Fruit fly (Drosophila melanogaster): ENCODE measurements around the gene CG46434.

Gene CG46434

dm6 chr3L:19552136-19552773 lies 8.2 kb upstream of the CG46434 start, which contains the start of the genes Ltn1 and CG9300:
Gene Ltn1, minus strand, starts transcription at chr3L:19552290.
Gene CG9300, plus strand, starts transcription at chr3L:19552420.
- TF ChIP-seq pan (optimal IDR thresholded peaks at IDR 0.05) (no peak), usp (GFP tag; optimal IDR thresholded peaks at IDR 0.05) (no peak), psq (optimal IDR thresholded peaks at IDR 0.05) (no peak), EcR (GFP tag; optimal IDR thresholded peaks at IDR 0.05) (no peak), CG8478 (optimal IDR thresholded peaks at IDR 0.05) (no peak), Dll (optimal IDR thresholded peaks at IDR 0.05) (no peak)

dm6 chr3L:19544810-19545209 lies 805 bp upstream of the CG46434 start, which contains the start of the genes CG46435 and Rcd7:
Gene CG46435, plus strand, starts transcription at chr3L:19545110.
Gene Rcd7, plus strand, starts transcription at chr3L:19545110.
- TF ChIP-seq Dll (optimal IDR thresholded peaks at IDR 0.05) (no peak), EcR (GFP tag; optimal IDR thresholded peaks at IDR 0.05) (no peak), pan (optimal IDR thresholded peaks at IDR 0.05) (no peak), psq (optimal IDR thresholded peaks at IDR 0.05) (no peak), CG8478 (optimal IDR thresholded peaks at IDR 0.05) (no peak), usp (GFP tag; optimal IDR thresholded peaks at IDR 0.05) (no peak)

dm6 chr3L:19532443-19532842 lies 11.6 kb downstream of the CG46434 start, which contains the start of gene Cpr76Bd:
Gene Cpr76Bd, plus strand, starts transcription at chr3L:19532743.
- TF ChIP-seq usp (GFP tag; optimal IDR thresholded peaks at IDR 0.05) (no peak), EcR (GFP tag; optimal IDR thresholded peaks at IDR 0.05) (no peak), CG8478 (optimal IDR thresholded peaks at IDR 0.05) (no peak), pan (optimal IDR thresholded peaks at IDR 0.05) (no peak), psq (optimal IDR thresholded peaks at IDR 0.05) (no peak), Dll (optimal IDR thresholded peaks at IDR 0.05) (no peak)

dm6 chr3L:19528547-19528946 lies 15.5 kb downstream of the CG46434 start:
- no peak for TF ChIP-seq psq (optimal IDR thresholded peaks at IDR 0.05)
- no peak for TF ChIP-seq EcR (GFP tag; optimal IDR thresholded peaks at IDR 0.05)
- no peak for TF ChIP-seq CG8478 (optimal IDR thresholded peaks at IDR 0.05)
- TF ChIP-seq usp (GFP tag; optimal IDR thresholded peaks at IDR 0.05) = no peak
- no peak for TF ChIP-seq pan (optimal IDR thresholded peaks at IDR 0.05)
- no peak for TF ChIP-seq Dll (optimal IDR thresholded peaks at IDR 0.05)

dm6 chr3L:19525736-19526135 lies 18.3 kb downstream of the CG46434 start:
- TF ChIP-seq usp (GFP tag; optimal IDR thresholded peaks at IDR 0.05) = no peak
- no peak for TF ChIP-seq psq (optimal IDR thresholded peaks at IDR 0.05)
- no peak for TF ChIP-seq pan (optimal IDR thresholded peaks at IDR 0.05)
- TF ChIP-seq EcR (GFP tag; optimal IDR thresholded peaks at IDR 0.05) = no peak
- TF ChIP-seq Dll (optimal IDR thresholded peaks at IDR 0.05) = no peak

- TF ChIP-seq pan (optimal IDR thresholded peaks at IDR 0.05) (no peak), EcR (GFP tag; optimal IDR thresholded peaks at IDR 0.05) (no peak), CG8478 (optimal IDR thresholded peaks at IDR 0.05) (no peak), psq (optimal IDR thresholded peaks at IDR 0.05) (no peak)
Observed at dm6 chr3L:19524690-19525089, 19.3 kb downstream of the CG46434 start.

dm6 chr3L:19521093-19521492 lies 22.9 kb downstream of the CG46434 start:
- no peak for TF ChIP-seq EcR (GFP tag; optimal IDR thresholded peaks at IDR 0.05)
- TF ChIP-seq pan (optimal IDR thresholded peaks at IDR 0.05) = no peak
- no peak for TF ChIP-seq usp (GFP tag; optimal IDR thresholded peaks at IDR 0.05)
- TF ChIP-seq psq (optimal IDR thresholded peaks at IDR 0.05) = no peak

dm6 chr3L:19520645-19521044 lies 23.4 kb downstream of the CG46434 start, which contains the start of gene Cpr76Bc:
Gene Cpr76Bc, plus strand, starts transcription at chr3L:19520945.
- TF ChIP-seq Dll (optimal IDR thresholded peaks at IDR 0.05) = no peak

- no peak for TF ChIP-seq psq (optimal IDR thresholded peaks at IDR 0.05)
- no peak for TF ChIP-seq Dll (optimal IDR thresholded peaks at IDR 0.05)
- no peak for TF ChIP-seq pan (optimal IDR thresholded peaks at IDR 0.05)
- no peak for TF ChIP-seq EcR (GFP tag; optimal IDR thresholded peaks at IDR 0.05)
- no peak for TF ChIP-seq usp (GFP tag; optimal IDR thresholded peaks at IDR 0.05)
- TF ChIP-seq CG8478 (optimal IDR thresholded peaks at IDR 0.05) = no peak
Observed at dm6 chr3L:19519349-19519748, 24.7 kb downstream of the CG46434 start, which contains the start of gene Cpr76Bb. Gene Cpr76Bb, plus strand, starts transcription at chr3L:19519649.

- no peak for TF ChIP-seq psq (optimal IDR thresholded peaks at IDR 0.05)
- TF ChIP-seq EcR (GFP tag; optimal IDR thresholded peaks at IDR 0.05) = no peak
- TF ChIP-seq pan (optimal IDR thresholded peaks at IDR 0.05) = no peak
- TF ChIP-seq Dll (optimal IDR thresholded peaks at IDR 0.05) = no peak
- no peak for TF ChIP-seq usp (GFP tag; optimal IDR thresholded peaks at IDR 0.05)
Observed at dm6 chr3L:19518232-19518631, 25.8 kb downstream of the CG46434 start, which contains the start of gene Cpr76Ba. Gene Cpr76Ba, minus strand, starts transcription at chr3L:19518332.

- TF ChIP-seq psq (optimal IDR thresholded peaks at IDR 0.05) = no peak
- TF ChIP-seq EcR (GFP tag; optimal IDR thresholded peaks at IDR 0.05) = no peak
- TF ChIP-seq CG8478 (optimal IDR thresholded peaks at IDR 0.05) = no peak
- no peak for TF ChIP-seq pan (optimal IDR thresholded peaks at IDR 0.05)
- no peak for TF ChIP-seq usp (GFP tag; optimal IDR thresholded peaks at IDR 0.05)
- TF ChIP-seq Dll (optimal IDR thresholded peaks at IDR 0.05) = no peak
Observed at dm6 chr3L:19516547-19516946, 27.5 kb downstream of the CG46434 start.

- TF ChIP-seq EcR (GFP tag; optimal IDR thresholded peaks at IDR 0.05) (no peak), pan (optimal IDR thresholded peaks at IDR 0.05) (no peak), Dll (optimal IDR thresholded peaks at IDR 0.05) (no peak), CG8478 (optimal IDR thresholded peaks at IDR 0.05) (no peak), usp (GFP tag; optimal IDR thresholded peaks at IDR 0.05) (no peak), psq (optimal IDR thresholded peaks at IDR 0.05) (no peak)
Observed at dm6 chr3L:19512672-19513071, 31.3 kb downstream of the CG46434 start.

dm6 chr3L:19504719-19505118 lies 39.3 kb downstream of the CG46434 start:
- no peak for TF ChIP-seq psq (optimal IDR thresholded peaks at IDR 0.05)
- no peak for TF ChIP-seq CG8478 (optimal IDR thresholded peaks at IDR 0.05)
- no peak for TF ChIP-seq EcR (GFP tag; optimal IDR thresholded peaks at IDR 0.05)
- TF ChIP-seq usp (GFP tag; optimal IDR thresholded peaks at IDR 0.05) = no peak
- TF ChIP-seq Dll (optimal IDR thresholded peaks at IDR 0.05) = no peak
- no peak for TF ChIP-seq pan (optimal IDR thresholded peaks at IDR 0.05)
